Worm (Caenorhabditis elegans) whole organism, late embryonic: ENCODE data around the gene lev-9.

ENCODE experiments used
- C08G9.2 ChIP-seq: sonication (generic microtip); optimal IDR thresholded peaks from 2 replicates; lab custom pipeline; 2016; ENCODE audit warnings: mild to moderate bottlenecking, missing genetic modification characterization, moderate library complexity, missing compliant biosample characterization
- F13H6.1 ChIP-seq: sonication (generic microtip); optimal IDR thresholded peaks from 2 replicates; lab custom pipeline; 2016; ENCODE audit warnings: missing genetic modification characterization, missing compliant biosample characterization
- K09A11.1 ChIP-seq: sonication (generic microtip); optimal IDR thresholded peaks from 2 replicates; lab custom pipeline; 2017; ENCODE audit warnings: antibody characterized with exemption, mild to moderate bottlenecking, missing genetic modification characterization, missing compliant biosample characterization; ENCODE audit not compliant: insufficient read depth
- Y22D7AL.16 ChIP-seq: sonication (generic microtip); optimal IDR thresholded peaks from 2 replicates; lab custom pipeline; 2016; ENCODE audit warnings: missing genetic modification characterization, missing compliant biosample characterization
- ahr-1 ChIP-seq: sonication (generic microtip); optimal IDR thresholded peaks from 2 replicates; lab custom pipeline; 2016; ENCODE audit warnings: missing genetic modification characterization, missing compliant biosample characterization
- ama-1 ChIP-seq: fragments of 150-350 bp; optimal IDR thresholded peaks from 2 replicates; lab custom pipeline; 2014
- ceh-14 ChIP-seq: sonication (generic microtip); optimal IDR thresholded peaks from 2 replicates; lab custom pipeline; 2016; ENCODE audit warnings: missing genotype, missing genetic modification characterization, missing compliant biosample characterization
- ceh-18 ChIP-seq: sonication (generic microtip); optimal IDR thresholded peaks from 2 replicates; lab custom pipeline; 2016; ENCODE audit warnings: missing genetic modification characterization, missing compliant biosample characterization
- ceh-19 ChIP-seq: fragments of 200-800 bp; sonication (Bioruptor generic); optimal IDR thresholded peaks from 2 replicates; lab custom pipeline; 2018; ENCODE audit warnings: mild to moderate bottlenecking, missing genetic modification characterization, missing compliant biosample characterization
- ceh-30 ChIP-seq: fragments of 150-350 bp; optimal IDR thresholded peaks from 2 replicates; lab custom pipeline; 2014; ENCODE audit warnings: missing biosample characterization, missing genetic modification characterization
- ceh-31 ChIP-seq: sonication (generic microtip); optimal IDR thresholded peaks from 2 replicates; lab custom pipeline; 2016; ENCODE audit warnings: missing genetic modification characterization, missing compliant biosample characterization
- ceh-34 ChIP-seq: sonication (generic microtip); optimal IDR thresholded peaks from 2 replicates; lab custom pipeline; 2016; ENCODE audit warnings: mild to moderate bottlenecking, missing genetic modification characterization, missing compliant biosample characterization
- ceh-45 ChIP-seq: fragments of 200-800 bp; sonication (Bioruptor generic); IDR thresholded peaks from 2 replicates; pipeline ENCODE4 v1.3.6; 2022; ENCODE audit warnings: missing genetic modification reagents, missing genetic modification characterization, missing compliant biosample characterization
- ceh-48 ChIP-seq: sonication (generic microtip); optimal IDR thresholded peaks from 2 replicates; lab custom pipeline; 2016; ENCODE audit warnings: missing genetic modification characterization, inconsistent platforms, missing compliant biosample characterization
- ceh-6 ChIP-seq: fragments of 200-800 bp; sonication (Bioruptor generic); optimal IDR thresholded peaks from 2 replicates; lab custom pipeline; 2018; ENCODE audit warnings: mild to moderate bottlenecking, missing genetic modification characterization, missing compliant biosample characterization
- dve-1 ChIP-seq: sonication (generic microtip); optimal IDR thresholded peaks from 2 replicates; lab custom pipeline; 2017; ENCODE audit warnings: antibody characterized with exemption, mild to moderate bottlenecking, missing genetic modification characterization, missing compliant biosample characterization
- elt-2 ChIP-seq: sonication (generic microtip); optimal IDR thresholded peaks from 2 replicates; lab custom pipeline; 2016; ENCODE audit warnings: missing genetic modification reagents, missing genetic modification characterization, missing compliant biosample characterization
- elt-4 ChIP-seq: sonication (generic microtip); optimal IDR thresholded peaks from 2 replicates; lab custom pipeline; 2016; ENCODE audit warnings: missing genetic modification characterization, missing compliant biosample characterization
- eyg-1 ChIP-seq: sonication (generic microtip); optimal IDR thresholded peaks from 2 replicates; lab custom pipeline; 2016; ENCODE audit warnings: missing genotype, missing genetic modification characterization, missing compliant biosample characterization
- fax-1 ChIP-seq: sonication (generic microtip); optimal IDR thresholded peaks from 2 replicates; lab custom pipeline; 2016; ENCODE audit warnings: missing genotype, missing genetic modification characterization, missing compliant biosample characterization
- fkh-6 ChIP-seq: sonication (generic microtip); optimal IDR thresholded peaks from 2 replicates; lab custom pipeline; 2016; ENCODE audit warnings: missing genetic modification characterization, missing compliant biosample characterization
- gmeb-2 ChIP-seq: sonication (generic microtip); optimal IDR thresholded peaks from 2 replicates; lab custom pipeline; 2016; ENCODE audit warnings: missing genetic modification characterization, inconsistent platforms, missing compliant biosample characterization
- hlh-15 ChIP-seq: sonication (generic microtip); optimal IDR thresholded peaks from 2 replicates; lab custom pipeline; 2016; ENCODE audit warnings: missing genetic modification characterization, missing compliant biosample characterization
- hlh-30 ChIP-seq: sonication (generic microtip); optimal IDR thresholded peaks from 2 replicates; lab custom pipeline; 2017; ENCODE audit warnings: antibody characterized with exemption, missing genetic modification characterization, missing compliant biosample characterization; ENCODE audit not compliant: insufficient read depth
- hlh-8 ChIP-seq: sonication (generic microtip); optimal IDR thresholded peaks from 2 replicates; lab custom pipeline; 2016; ENCODE audit warnings: missing genotype, missing genetic modification characterization, missing compliant biosample characterization
- lim-6 ChIP-seq: sonication (generic microtip); optimal IDR thresholded peaks from 2 replicates; lab custom pipeline; 2016; ENCODE audit warnings: missing genetic modification characterization, missing compliant biosample characterization
- lin-11 ChIP-seq: fragments of 200-800 bp; sonication (Bioruptor generic); optimal IDR thresholded peaks from 2 replicates; lab custom pipeline; 2018; ENCODE audit warnings: mild to moderate bottlenecking, missing genetic modification characterization, missing compliant biosample characterization
- madf-2 ChIP-seq: sonication (generic microtip); optimal IDR thresholded peaks from 2 replicates; lab custom pipeline; 2017; ENCODE audit warnings: missing genetic modification characterization, missing compliant biosample characterization
- mec-3 ChIP-seq: sonication (generic microtip); optimal IDR thresholded peaks from 2 replicates; lab custom pipeline; 2016; ENCODE audit warnings: borderline replicate concordance, missing genetic modification characterization, missing compliant biosample characterization
- nfya-1 ChIP-seq: sonication (generic microtip); optimal IDR thresholded peaks from 2 replicates; lab custom pipeline; 2017; ENCODE audit warnings: missing genetic modification characterization, mild to moderate bottlenecking, missing compliant biosample characterization, antibody characterized with exemption, moderate library complexity
- nhr-11 ChIP-seq: fragments of 150-350 bp; optimal IDR thresholded peaks from 2 replicates; lab custom pipeline; 2014; ENCODE audit warnings: missing biosample characterization, missing genetic modification characterization
- nhr-232 ChIP-seq: sonication (generic microtip); optimal IDR thresholded peaks from 2 replicates; lab custom pipeline; 2016; ENCODE audit warnings: missing genetic modification characterization, missing compliant biosample characterization
- odd-2 ChIP-seq: sonication (generic microtip); optimal IDR thresholded peaks from 2 replicates; lab custom pipeline; 2017; ENCODE audit warnings: antibody characterized with exemption, mild to moderate bottlenecking, missing genetic modification characterization, missing compliant biosample characterization
- pag-3 ChIP-seq: sonication (generic microtip); optimal IDR thresholded peaks from 2 replicates; lab custom pipeline; 2016; ENCODE audit warnings: missing compliant biosample characterization, missing genetic modification characterization, borderline replicate concordance
- pat-9 ChIP-seq: fragments of 200-800 bp; sonication (Bioruptor generic); optimal IDR thresholded peaks from 2 replicates; lab custom pipeline; 2018; ENCODE audit warnings: mild to moderate bottlenecking, missing genetic modification characterization, moderate library complexity, missing compliant biosample characterization
- pax-1 ChIP-seq: fragments of 150-350 bp; optimal IDR thresholded peaks from 2 replicates; lab custom pipeline; 2014; ENCODE audit warnings: missing biosample characterization, missing genetic modification characterization
- pha-2 ChIP-seq: sonication (generic microtip); optimal IDR thresholded peaks from 2 replicates; lab custom pipeline; 2017; ENCODE audit warnings: mild to moderate bottlenecking, missing genetic modification characterization, missing compliant biosample characterization
- pqm-1 ChIP-seq: sonication (generic microtip); optimal IDR thresholded peaks from 2 replicates; lab custom pipeline; 2016; ENCODE audit warnings: missing genetic modification characterization, missing compliant biosample characterization
- ref-2 ChIP-seq: sonication (generic microtip); optimal IDR thresholded peaks from 2 replicates; lab custom pipeline; 2016; ENCODE audit warnings: missing genetic modification characterization, missing compliant biosample characterization
- rnt-1 ChIP-seq: sonication (generic microtip); optimal IDR thresholded peaks from 2 replicates; lab custom pipeline; 2016; ENCODE audit warnings: missing genetic modification characterization, missing compliant biosample characterization
- sdc-2 ChIP-seq: sonication (generic microtip); optimal IDR thresholded peaks from 2 replicates; lab custom pipeline; 2016; ENCODE audit warnings: missing genotype, missing genetic modification characterization, missing compliant biosample characterization
- sox-4 ChIP-seq: sonication (generic microtip); optimal IDR thresholded peaks from 2 replicates; lab custom pipeline; 2017; ENCODE audit warnings: mild to moderate bottlenecking, missing genetic modification characterization, inconsistent platforms, missing compliant biosample characterization
- syd-9 ChIP-seq: sonication (generic microtip); optimal IDR thresholded peaks from 2 replicates; lab custom pipeline; 2016; ENCODE audit warnings: mild to moderate bottlenecking, missing genetic modification characterization, moderate library complexity, missing compliant biosample characterization
- tbx-2 ChIP-seq: sonication (generic microtip); optimal IDR thresholded peaks from 2 replicates; lab custom pipeline; 2016; ENCODE audit warnings: missing genetic modification characterization, missing compliant biosample characterization
- tbx-7 ChIP-seq: sonication (generic microtip); optimal IDR thresholded peaks from 2 replicates; lab custom pipeline; 2016; ENCODE audit warnings: missing genotype, missing genetic modification characterization, missing compliant biosample characterization
- ttx-3 ChIP-seq: sonication (generic microtip); optimal IDR thresholded peaks from 2 replicates; lab custom pipeline; 2016; ENCODE audit warnings: missing genetic modification reagents, missing genetic modification characterization, missing compliant biosample characterization
- unc-42 ChIP-seq: sonication (generic microtip); optimal IDR thresholded peaks from 2 replicates; lab custom pipeline; 2016; ENCODE audit warnings: missing genotype, missing genetic modification characterization, missing compliant biosample characterization
- unc-55 ChIP-seq: sonication (generic microtip); optimal IDR thresholded peaks from 2 replicates; lab custom pipeline; 2017; ENCODE audit warnings: missing biosample characterization, missing genetic modification reagents, missing genetic modification characterization
- unc-86 ChIP-seq: sonication (generic microtip); optimal IDR thresholded peaks from 2 replicates; lab custom pipeline; 2016; ENCODE audit warnings: missing genetic modification characterization, missing compliant biosample characterization
- ztf-16 ChIP-seq: sonication (generic microtip); optimal IDR thresholded peaks from 2 replicates; lab custom pipeline; 2017; ENCODE audit warnings: missing genetic modification characterization, missing compliant biosample characterization

lev-9 gene

DNA sequence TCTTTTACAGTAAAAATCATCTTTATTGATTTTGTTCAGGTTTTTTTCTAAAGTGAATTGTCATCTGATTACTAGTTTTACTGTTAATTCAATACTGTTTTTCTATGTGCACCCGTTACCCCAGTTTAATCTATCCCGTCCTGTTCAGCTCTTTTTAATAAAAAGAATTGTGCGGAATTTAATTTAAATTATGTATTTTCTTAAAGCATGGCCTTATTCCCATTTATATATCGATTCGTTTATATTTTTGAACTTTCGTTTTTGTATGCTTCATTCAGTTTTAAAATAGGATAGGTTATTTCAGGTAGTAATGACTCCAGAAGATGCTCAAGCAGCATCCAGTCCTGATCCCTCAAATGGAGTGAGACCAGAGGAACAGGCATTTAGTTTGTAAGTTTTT is 24.8 kb downstream of the lev-9 start, which contains the start of gene W05H9.2:
Gene W05H9.2 (plus strand): TSS at position 301 of the 400 bp plus-strand sequence.
- TF ChIP-seq K09A11.1 (tag; lab: Kevin White, UChicago) (no peak), nhr-11 (tag; lab: Kevin White, UChicago) (no peak), tbx-7 (tag; lab: Kevin White, UChicago) (no peak), Y22D7AL.16 (tag; lab: Kevin White, UChicago) (no peak), ttx-3 (tag; lab: Kevin White, UChicago) (no peak)

DNA sequence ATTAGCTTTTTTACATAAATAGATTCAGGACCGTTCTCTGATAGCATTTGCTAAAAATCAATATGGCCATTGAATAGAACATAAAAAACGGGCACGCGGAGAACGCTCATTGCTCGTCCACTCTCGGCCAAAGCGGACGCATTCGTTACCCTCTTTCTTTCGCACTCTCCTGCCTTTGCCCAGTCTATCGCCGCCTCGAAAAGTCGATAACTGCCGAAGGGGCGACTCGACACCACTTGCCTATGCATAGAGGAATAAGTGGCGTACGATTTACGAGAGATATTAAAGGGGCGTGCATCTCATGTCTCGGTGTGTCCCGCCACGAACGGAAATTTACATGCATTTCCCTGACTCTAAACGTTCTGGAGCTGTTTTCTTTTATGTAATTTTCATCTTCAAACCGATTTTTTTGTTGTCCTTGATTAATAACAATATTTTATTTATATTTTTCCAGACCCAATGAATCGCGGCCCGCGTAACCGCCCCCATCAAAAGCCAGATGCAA is 28.3 kb downstream of the lev-9 start, which contains the start of gene W05H9.4:
Gene W05H9.4 (plus strand): TSS at position 455 of the 505 bp plus-strand sequence.
- TF ChIP-seq lin-11 (tag; lab: Kevin White, UChicago) (no peak), sdc-2 (tag; lab: Kevin White, UChicago) (peak; percentile 72), tbx-2 (peak; percentile 48), pag-3 (no peak), hlh-30 (tag; lab: Kevin White, UChicago) (peak; percentile 39), Y22D7AL.16 (tag; lab: Kevin White, UChicago) (no peak), ama-1 (lab: Kevin White, UChicago) (no peak), nhr-11 (tag; lab: Kevin White, UChicago) (no peak), fkh-6 (no peak), sox-4 (tag; lab: Kevin White, UChicago) (no peak), unc-86 (no peak), ceh-34 (tag; lab: Kevin White, UChicago) (peak; percentile 43), hlh-15 (no peak), rnt-1 (tag; lab: Kevin White, UChicago) (no peak), elt-4 (tag; lab: Kevin White, UChicago) (no peak), ceh-31 (tag; lab: Kevin White, UChicago) (peak; percentile 59), C08G9.2 (tag; lab: Kevin White, UChicago) (no peak), ahr-1 (tag; lab: Kevin White, UChicago) (no peak), ttx-3 (tag; lab: Kevin White, UChicago) (no peak), gmeb-2 (tag; lab: Kevin White, UChicago) (no peak), ceh-30 (no peak), pax-1 (tag; lab: Kevin White, UChicago) (no peak), madf-2 (tag; lab: Kevin White, UChicago) (no peak), lim-6 (tag; lab: Kevin White, UChicago) (no peak), unc-42 (tag; lab: Kevin White, UChicago) (peak; percentile 30), ceh-19 (no peak), tbx-7 (tag; lab: Kevin White, UChicago) (no peak), eyg-1 (no peak), ref-2 (tag; lab: Kevin White, UChicago) (peak; percentile 38), ceh-18 (no peak), hlh-8 (tag; lab: Kevin White, UChicago) (peak; percentile 31), fax-1 (tag; lab: Kevin White, UChicago) (peak; percentile 4), ceh-14 (tag; lab: Kevin White, UChicago) (no peak), odd-2 (tag; lab: Kevin White, UChicago) (no peak), mec-3 (no peak), syd-9 (tag; lab: Kevin White, UChicago) (no peak), nfya-1 (tag; lab: Kevin White, UChicago) (peak; percentile 70), ceh-45 (GFP tag; lab: Robert Waterston, UW) (no peak), F13H6.1 (tag; lab: Kevin White, UChicago) (no peak), dve-1 (tag; lab: Kevin White, UChicago) (no peak), pha-2 (tag; lab: Kevin White, UChicago) (no peak), nhr-232 (tag; lab: Kevin White, UChicago) (no peak), pqm-1 (tag; lab: Kevin White, UChicago) (no peak), ztf-16 (tag; lab: Kevin White, UChicago) (no peak), ceh-48 (tag; lab: Kevin White, UChicago) (peak; percentile 96), unc-55 (peak; percentile 50), ceh-6 (GFP tag; lab: Kevin White, UChicago) (no peak), elt-2 (tag; lab: Kevin White, UChicago) (no peak), pat-9 (no peak)
